Worm (Caenorhabditis elegans) whole organism, L4/young adult: Measurements from ENCODE around the gene srlf-34.

ENCODE experiments used
- W03F9.2 ChIP-seq: fragments of 150-350 bp; optimal IDR thresholded peaks from 2 replicates; lab custom pipeline; 2014; ENCODE audit warnings: missing biosample characterization, missing genetic modification characterization
- dao-5 ChIP-seq: sonication (generic microtip); optimal IDR thresholded peaks from 2 replicates; lab custom pipeline; 2016; ENCODE audit warnings: missing genotype, missing genetic modification characterization, moderate library complexity, missing compliant biosample characterization
- him-1 ChIP-seq: sonication (generic microtip); optimal IDR thresholded peaks from 2 replicates; lab custom pipeline; 2016; ENCODE audit warnings: missing genotype, missing genetic modification reagents, missing genetic modification characterization, missing compliant biosample characterization

The srlf-34 gene

ce11 chrII:10309337-10309736, 2.8 kb upstream of the srlf-34 start, which contains the start of gene ZK970.8:
ZK970.8 (plus strand) TSS chrII:10309637.
- no peak for TF ChIP-seq dao-5 (tag; lab: Kevin White, UChicago)
- TF ChIP-seq W03F9.2 (tag; lab: Kevin White, UChicago) = no peak
- no peak for TF ChIP-seq him-1 (tag; lab: Kevin White, UChicago)

ce11 chrII:10315252-10315651, 3.2 kb downstream of the srlf-34 start, which contains the start of gene idpp-8:
idpp-8 (plus strand) TSS chrII:10315552.
- TF ChIP-seq W03F9.2 (tag; lab: Kevin White, UChicago) (no peak), him-1 (tag; lab: Kevin White, UChicago) (no peak), dao-5 (tag; lab: Kevin White, UChicago) (no peak)

ce11 chrII:10316119-10316518, 4.0 kb downstream of the srlf-34 start, which contains the start of gene gcy-5:
gcy-5 (minus strand) TSS chrII:10316219.
- no peak for TF ChIP-seq W03F9.2 (tag; lab: Kevin White, UChicago)
- no peak for TF ChIP-seq dao-5 (tag; lab: Kevin White, UChicago)
- no peak for TF ChIP-seq him-1 (tag; lab: Kevin White, UChicago)

ce11 chrII:10317007-10317406, 4.9 kb downstream of the srlf-34 start, which contains the start of gene M02G9.4:
M02G9.4 (plus strand) TSS chrII:10317307.
- TF ChIP-seq him-1 (tag; lab: Kevin White, UChicago) (no peak), dao-5 (tag; lab: Kevin White, UChicago) (no peak), W03F9.2 (tag; lab: Kevin White, UChicago) (no peak)

- TF ChIP-seq dao-5 (tag; lab: Kevin White, UChicago) = no peak
- TF ChIP-seq W03F9.2 (tag; lab: Kevin White, UChicago) = no peak
- no peak for TF ChIP-seq him-1 (tag; lab: Kevin White, UChicago)
Measured at ce11 chrII:10321410-10321809, 9.3 kb downstream of the srlf-34 start, which contains the start of gene idpp-4. idpp-4 (plus strand) TSS chrII:10321460.

DNA sequence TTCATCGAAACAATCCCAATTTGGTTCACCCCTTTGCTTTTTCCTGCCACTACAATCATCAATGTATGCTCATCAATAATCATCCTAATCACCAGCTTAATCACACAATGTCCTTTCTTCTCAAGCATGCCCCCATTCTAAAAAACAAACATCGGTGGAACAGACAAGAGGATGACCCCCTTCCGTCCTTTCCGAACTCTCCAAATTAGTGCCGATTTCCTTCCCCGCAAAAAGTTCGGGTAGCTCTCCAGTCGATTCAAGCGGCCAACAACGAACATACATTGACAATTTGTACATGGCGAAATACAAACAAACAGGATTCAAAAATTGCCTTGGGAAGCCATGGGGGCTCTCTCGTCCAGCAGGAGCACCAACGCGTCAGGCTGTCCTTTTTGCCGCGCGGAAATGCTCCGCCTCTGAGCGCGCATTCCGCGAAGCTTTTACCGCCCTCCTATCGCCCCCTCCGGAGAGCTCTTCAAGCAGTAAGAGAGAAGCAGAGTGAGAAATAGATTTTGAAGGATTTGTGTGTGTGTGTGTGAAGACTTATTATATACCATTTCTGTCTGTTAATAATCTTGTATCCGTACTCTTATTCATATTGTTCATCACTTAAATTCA, 13.6 kb downstream of the srlf-34 start, which contains the start of gene appg-1:
Gene appg-1, plus strand, starts transcription at position 427 of the 618 bp plus-strand sequence.
- TF ChIP-seq dao-5 (tag; lab: Kevin White, UChicago) (no peak), W03F9.2 (tag; lab: Kevin White, UChicago) (no peak), him-1 (tag; lab: Kevin White, UChicago) (no peak)

ce11 chrII:10329754-10330153, 17.7 kb downstream of the srlf-34 start:
- TF ChIP-seq dao-5 (tag; lab: Kevin White, UChicago) (no peak), W03F9.2 (tag; lab: Kevin White, UChicago) (no peak), him-1 (tag; lab: Kevin White, UChicago) (no peak)

DNA sequence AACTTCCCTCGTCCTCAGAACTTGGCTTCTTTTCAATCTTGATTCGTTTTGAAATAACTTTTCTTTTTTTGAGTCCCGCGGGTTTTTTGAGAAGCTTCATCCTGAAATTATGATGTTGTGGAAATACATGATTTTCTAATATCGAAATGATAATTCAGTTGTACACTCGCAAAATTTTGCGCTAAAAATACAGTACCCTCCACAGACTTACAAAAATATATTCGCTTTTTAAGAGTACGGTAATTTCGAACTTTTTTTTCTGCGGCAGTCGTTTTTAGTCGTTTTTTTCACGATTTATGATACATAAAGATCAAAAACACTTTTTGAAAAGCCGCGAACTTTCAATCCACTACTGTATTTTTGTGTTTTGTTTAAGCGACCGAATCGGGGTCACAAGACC, 32.9 kb downstream of the srlf-34 start, which contains the start of gene pro-2:
Gene pro-2, minus strand, starts transcription at position 101 of the 400 bp plus-strand sequence.
- TF ChIP-seq W03F9.2 (tag; lab: Kevin White, UChicago) (no peak), dao-5 (tag; lab: Kevin White, UChicago) (no peak), him-1 (tag; lab: Kevin White, UChicago) (no peak)

ce11 chrII:10346075-10346474, 34.0 kb downstream of the srlf-34 start, which contains the start of gene C07E3.10:
C07E3.10 (plus strand) TSS chrII:10346375.
- TF ChIP-seq W03F9.2 (tag; lab: Kevin White, UChicago) = no peak
- TF ChIP-seq dao-5 (tag; lab: Kevin White, UChicago) = no peak
- no peak for TF ChIP-seq him-1 (tag; lab: Kevin White, UChicago)

DNA sequence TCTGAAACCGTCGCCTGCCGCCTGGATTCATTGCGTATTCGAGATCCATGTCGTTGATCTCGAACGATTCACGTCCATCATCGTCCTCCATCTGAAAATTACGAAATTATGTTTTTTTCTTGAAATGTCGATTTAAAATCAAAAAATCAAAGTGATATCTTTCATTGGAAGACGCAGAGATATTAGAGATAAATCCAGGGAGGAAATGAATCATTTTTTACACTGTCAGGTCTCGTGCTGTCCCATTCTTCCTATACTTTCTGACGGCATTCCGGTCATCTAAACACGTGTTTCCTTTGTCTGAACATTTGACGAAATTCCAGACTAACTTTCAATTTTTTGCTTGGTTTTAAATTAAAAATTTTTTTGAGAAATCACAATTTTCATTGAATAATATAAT, 37.8 kb downstream of the srlf-34 start, which contains the start of gene stip-1:
Gene stip-1, minus strand, starts transcription at position 98 of the 400 bp plus-strand sequence.
- TF ChIP-seq W03F9.2 (tag; lab: Kevin White, UChicago) = no peak
- TF ChIP-seq him-1 (tag; lab: Kevin White, UChicago) = no peak
- TF ChIP-seq dao-5 (tag; lab: Kevin White, UChicago) = no peak

ce11 chrII:10350487-10350886, 38.4 kb downstream of the srlf-34 start, which contains the start of gene C07E3.9:
C07E3.9 (plus strand) TSS chrII:10350756.
- TF ChIP-seq him-1 (tag; lab: Kevin White, UChicago) = no peak
- TF ChIP-seq W03F9.2 (tag; lab: Kevin White, UChicago) = no peak
- no peak for TF ChIP-seq dao-5 (tag; lab: Kevin White, UChicago)

DNA sequence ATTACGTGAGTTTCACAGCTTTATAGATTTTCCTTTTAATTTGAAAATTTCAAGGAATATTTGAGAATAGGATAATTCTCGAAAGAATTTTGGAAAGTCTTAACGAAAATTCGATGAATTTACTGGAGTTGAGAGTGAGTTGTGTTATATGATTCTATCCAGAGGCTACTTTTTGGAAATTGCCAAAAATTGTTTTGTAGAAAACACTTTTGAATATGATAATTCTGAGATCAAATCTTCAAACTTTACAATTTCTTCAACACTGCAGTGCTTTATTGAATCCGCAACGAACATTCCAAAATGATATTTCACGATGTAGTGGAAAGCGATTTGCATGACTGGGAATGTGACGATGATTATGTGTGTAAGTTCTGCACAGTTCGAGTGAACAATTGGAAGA, 39.9 kb downstream of the srlf-34 start, which contains the start of gene C07E3.8:
Gene C07E3.8, plus strand, starts transcription at position 301 of the 400 bp plus-strand sequence.
- TF ChIP-seq W03F9.2 (tag; lab: Kevin White, UChicago) (no peak), him-1 (tag; lab: Kevin White, UChicago) (no peak), dao-5 (tag; lab: Kevin White, UChicago) (no peak)

- TF ChIP-seq him-1 (tag; lab: Kevin White, UChicago) (no peak), W03F9.2 (tag; lab: Kevin White, UChicago) (no peak), dao-5 (tag; lab: Kevin White, UChicago) (no peak)
Measured at ce11 chrII:10357468-10358007, 45.4 kb downstream of the srlf-34 start, which contains the start of gene C07E3.3. C07E3.3 (minus strand) TSS chrII:10357518.
